Fruit fly (Drosophila melanogaster) whole organism, embryonic: Measurements from ENCODE around the gene Fdx1.

Source experiments
- Aef1 ChIP-seq: fragments of 200-800 bp; sonication (Bioruptor generic); IDR thresholded peaks from 3 replicates; pipeline ENCODE4 v1.3.6; 2022; ENCODE audit warnings: missing biosample characterization, missing genetic modification characterization
- Bteb2 ChIP-seq: fragments of 200-800 bp; sonication (Bioruptor generic); optimal IDR thresholded peaks from 2 replicates; lab custom pipeline; 2016; ENCODE audit warnings: missing biosample characterization, missing genetic modification characterization
- CG10209 ChIP-seq: fragments of 200-800 bp; sonication (Bioruptor generic); optimal IDR thresholded peaks from 3 replicates; lab custom pipeline; 2017; ENCODE audit warnings: missing biosample characterization, mild to moderate bottlenecking, missing genetic modification characterization, missing genetic modification reagents
- CG10321 ChIP-seq: fragments of 200-800 bp; sonication (Bioruptor generic); IDR thresholded peaks from 2 replicates; pipeline ENCODE4 v1.3.6; 2022; ENCODE audit warnings: missing biosample characterization, missing genetic modification characterization
- CG11456 ChIP-seq: fragments of 200-800 bp; sonication (Bioruptor generic); IDR thresholded peaks from 3 replicates; pipeline ENCODE4 v1.3.6; 2022; ENCODE audit warnings: missing biosample characterization, missing genetic modification characterization
- CG14667 ChIP-seq: fragments of 200-800 bp; sonication (Bioruptor generic); IDR thresholded peaks from 2 replicates; pipeline ENCODE4 v1.3.6; 2022; ENCODE audit warnings: missing biosample characterization, missing genetic modification characterization
- CG17385 ChIP-seq: fragments of 200-800 bp; sonication (Bioruptor generic); optimal IDR thresholded peaks from 3 replicates; lab custom pipeline; 2018; ENCODE audit warnings: missing biosample characterization, mild to moderate bottlenecking, missing genetic modification characterization
- CG1792 ChIP-seq: fragments of 200-800 bp; sonication (Bioruptor generic); optimal IDR thresholded peaks from 2 replicates; lab custom pipeline; 2016; ENCODE audit warnings: missing biosample characterization, missing genetic modification characterization
- CG34376 ChIP-seq: fragments of 200-800 bp; sonication (Bioruptor generic); optimal IDR thresholded peaks from 2 replicates; lab custom pipeline; 2018; ENCODE audit warnings: missing biosample characterization, mild to moderate bottlenecking, missing genetic modification characterization
- CG3726 ChIP-seq: fragments of 200-800 bp; sonication (Bioruptor generic); IDR thresholded peaks from 3 replicates; pipeline ENCODE4, ENCODE4 v1.3.6; 2022; ENCODE audit warnings: missing biosample characterization, missing genetic modification characterization
- CG5953 ChIP-seq: fragments of 200-800 bp; sonication (Bioruptor generic); IDR thresholded peaks from 2 replicates; pipeline ENCODE4 v1.3.6; 2022; ENCODE audit warnings: missing biosample characterization, missing genetic modification characterization
- CG7372 ChIP-seq: fragments of 200-800 bp; sonication (Bioruptor generic); IDR thresholded peaks from 2 replicates; pipeline ENCODE4 v1.3.6; 2022; ENCODE audit warnings: missing biosample characterization, missing genetic modification characterization
- CG7745 ChIP-seq: fragments of 200-800 bp; sonication (Bioruptor generic); optimal IDR thresholded peaks from 2 replicates; lab custom pipeline; 2018; ENCODE audit warnings: missing biosample characterization, mild to moderate bottlenecking, missing genetic modification characterization, moderate library complexity
- CG7786 ChIP-seq: fragments of 200-800 bp; sonication (Bioruptor generic); optimal IDR thresholded peaks from 2 replicates; lab custom pipeline; 2016; ENCODE audit warnings: missing biosample characterization, missing genetic modification characterization
- CG9876 ChIP-seq: fragments of 200-800 bp; sonication (Bioruptor generic); optimal IDR thresholded peaks from 2 replicates; lab custom pipeline; 2016; ENCODE audit warnings: missing biosample characterization, missing genetic modification characterization
- CrebB ChIP-seq: fragments of 200-800 bp; sonication (Bioruptor generic); optimal IDR thresholded peaks from 3 replicates; lab custom pipeline; 2018; ENCODE audit warnings: missing biosample characterization, mild to moderate bottlenecking, missing genetic modification characterization
- D19B ChIP-seq: fragments of 200-800 bp; sonication (Bioruptor generic); optimal IDR thresholded peaks from 2 replicates; lab custom pipeline; 2017; ENCODE audit warnings: missing biosample characterization, mild to moderate bottlenecking, missing genetic modification characterization
- Dref ChIP-seq: fragments of 200-800 bp; sonication (Bioruptor generic); IDR thresholded peaks from 2 replicates; pipeline ENCODE4 v1.3.6; 2022; ENCODE audit warnings: missing biosample characterization, missing genetic modification characterization
- ERR ChIP-seq: fragments of 200-800 bp; sonication (Bioruptor generic); optimal IDR thresholded peaks from 2 replicates; lab custom pipeline; 2016; ENCODE audit warnings: missing biosample characterization, missing genetic modification characterization
- Fer3 ChIP-seq: fragments of 200-800 bp; sonication (Bioruptor generic); optimal IDR thresholded peaks from 2 replicates; lab custom pipeline; 2018; ENCODE audit warnings: missing biosample characterization, mild to moderate bottlenecking, missing genetic modification characterization, moderate library complexity
- Hr39 ChIP-seq: fragments of >200 bp; optimal IDR thresholded peaks from 2 replicates; lab custom pipeline; 2017
- NFAT ChIP-seq: fragments of 200-800 bp; sonication (Bioruptor generic); IDR thresholded peaks from 2 replicates; pipeline ENCODE4 v1.3.6; 2022; ENCODE audit warnings: missing biosample characterization, missing genetic modification characterization
- Spps ChIP-seq: fragments of 200-800 bp; sonication (Bioruptor generic); optimal IDR thresholded peaks from 2 replicates; lab custom pipeline; 2018; ENCODE audit warnings: missing biosample characterization, mild to moderate bottlenecking, missing genetic modification characterization
- YL-1 ChIP-seq: fragments of 200-800 bp; sonication (Bioruptor generic); optimal IDR thresholded peaks from 3 replicates; lab custom pipeline; 2017; ENCODE audit warnings: missing biosample characterization, mild to moderate bottlenecking, missing genetic modification characterization
- ab ChIP-seq: fragments of 200-800 bp; sonication (Bioruptor generic); optimal IDR thresholded peaks from 2 replicates; lab custom pipeline; 2016; ENCODE audit warnings: missing biosample characterization, missing genetic modification characterization
- abd-A ChIP-seq: fragments of 200-800 bp; sonication (Bioruptor generic); optimal IDR thresholded peaks from 3 replicates; lab custom pipeline; 2019; ENCODE audit warnings: missing biosample characterization, mild to moderate bottlenecking, missing genetic modification characterization, moderate library complexity
- ato ChIP-seq: fragments of 200-800 bp; sonication (Bioruptor generic); IDR thresholded peaks from 2 replicates; pipeline ENCODE4 v1.3.6; 2022; ENCODE audit warnings: missing biosample characterization, missing genetic modification characterization; ENCODE audit not compliant: partially characterized antibody
- caup ChIP-seq: fragments of 200-800 bp; sonication (Bioruptor generic); optimal IDR thresholded peaks from 3 replicates; lab custom pipeline; 2017; ENCODE audit warnings: missing biosample characterization, mild to moderate bottlenecking, missing genetic modification characterization, moderate library complexity; ENCODE audit not compliant: severe bottlenecking
- cg ChIP-seq: fragments of 200-800 bp; sonication (Bioruptor generic); optimal IDR thresholded peaks from 3 replicates; lab custom pipeline; 2019; ENCODE audit warnings: missing biosample characterization, mild to moderate bottlenecking, missing genetic modification characterization, moderate library complexity
- cwo ChIP-seq: fragments of 200-800 bp; sonication (Bioruptor generic); optimal IDR thresholded peaks from 3 replicates; lab custom pipeline; 2017; ENCODE audit warnings: missing biosample characterization, missing genetic modification characterization, mild to moderate bottlenecking, moderate library complexity, missing genetic modification reagents
- dati ChIP-seq: fragments of 200-800 bp; sonication (Bioruptor generic); IDR thresholded peaks from 2 replicates; pipeline ENCODE4 v1.3.6; 2022; ENCODE audit warnings: missing biosample characterization, missing genetic modification characterization
- gcm2 ChIP-seq: fragments of 200-800 bp; sonication (Bioruptor generic); optimal IDR thresholded peaks from 2 replicates; lab custom pipeline; 2016; ENCODE audit warnings: missing biosample characterization, missing genetic modification characterization
- insv ChIP-seq, 2 experiments: fragments of 200-800 bp; sonication (Bioruptor generic); optimal IDR thresholded peaks; 3 replicates each; lab custom pipeline; 2016 to 2018; ENCODE audit warnings: missing biosample characterization in 2 of 2, missing genetic modification characterization in 2 of 2
- kni ChIP-seq: fragments of 200-800 bp; sonication (Bioruptor generic); optimal IDR thresholded peaks from 3 replicates; lab custom pipeline; 2017; ENCODE audit warnings: mild to moderate bottlenecking, missing biosample characterization, missing genetic modification reagents, missing genetic modification characterization
- lbe ChIP-seq: fragments of 200-800 bp; sonication (Bioruptor generic); optimal IDR thresholded peaks from 2 replicates; lab custom pipeline; 2016; ENCODE audit warnings: missing biosample characterization, mild to moderate bottlenecking, missing genetic modification characterization
- lola ChIP-seq, 3 experiments: fragments of >200 bp in 2 of 3; fragments of 200-800 bp in 1 of 3; sonication (Bioruptor generic) in 1 of 3; optimal IDR thresholded peaks; 2 replicates each; lab custom pipeline; 2017 to 2019; ENCODE audit warnings: missing biosample characterization in 3 of 3, missing genetic modification characterization in 3 of 3, mild to moderate bottlenecking in 1 of 3, moderate library complexity in 1 of 3
- nau ChIP-seq: fragments of 200-800 bp; sonication (Bioruptor generic); optimal IDR thresholded peaks from 3 replicates; lab custom pipeline; 2017; ENCODE audit warnings: missing biosample characterization, mild to moderate bottlenecking, missing genetic modification characterization, missing genetic modification reagents
- nerfin-1 ChIP-seq: fragments of 200-800 bp; sonication (Bioruptor generic); optimal IDR thresholded peaks from 3 replicates; lab custom pipeline; 2019; ENCODE audit warnings: missing biosample characterization, mild to moderate bottlenecking, missing genetic modification characterization, moderate library complexity
- org-1 ChIP-seq: fragments of 200-800 bp; sonication (Bioruptor generic); optimal IDR thresholded peaks from 2 replicates; lab custom pipeline; 2017; ENCODE audit warnings: missing biosample characterization, missing genetic modification characterization
- pfk ChIP-seq: fragments of 200-800 bp; sonication (Bioruptor generic); optimal IDR thresholded peaks from 2 replicates; lab custom pipeline; 2018; ENCODE audit warnings: missing biosample characterization, mild to moderate bottlenecking, missing genetic modification characterization, moderate library complexity
- pnt ChIP-seq: fragments of 200-800 bp; sonication (Bioruptor generic); optimal IDR thresholded peaks from 3 replicates; lab custom pipeline; 2016; ENCODE audit warnings: missing biosample characterization, missing genetic modification characterization
- sc ChIP-seq, 3 experiments: fragments of >200 bp in 2 of 3; fragments of 200-800 bp in 1 of 3; sonication (Bioruptor generic) in 1 of 3; optimal IDR thresholded peaks; 2 replicates in 2 of 3; 3 replicates in 1 of 3; lab custom pipeline; 2017; ENCODE audit warnings: mild to moderate bottlenecking in 1 of 3, missing biosample characterization in 1 of 3, missing genetic modification characterization in 1 of 3, missing genetic modification reagents in 1 of 3
- sd ChIP-seq: fragments of 200-800 bp; sonication (Bioruptor generic); optimal IDR thresholded peaks from 3 replicates; lab custom pipeline; 2018; ENCODE audit warnings: missing biosample characterization, mild to moderate bottlenecking, missing genetic modification characterization, moderate library complexity
- seq ChIP-seq: fragments of 200-800 bp; sonication (Bioruptor generic); IDR thresholded peaks from 2 replicates; pipeline ENCODE4 v1.3.6; 2022; ENCODE audit warnings: missing biosample characterization, missing genetic modification characterization
- sim ChIP-seq: fragments of 200-800 bp; sonication (Bioruptor generic); IDR thresholded peaks from 2 replicates; pipeline ENCODE4 v1.3.6; 2022; ENCODE audit warnings: missing biosample characterization, missing genetic modification characterization
- tin ChIP-seq: fragments of 200-800 bp; sonication (Bioruptor generic); optimal IDR thresholded peaks from 3 replicates; lab custom pipeline; 2016; ENCODE audit warnings: missing biosample characterization, missing genetic modification characterization
- toy ChIP-seq: fragments of 200-800 bp; sonication (Bioruptor generic); IDR thresholded peaks from 2 replicates; pipeline ENCODE4 v1.3.6; 2022; ENCODE audit warnings: missing biosample characterization, missing genetic modification characterization
- tx ChIP-seq: fragments of 200-800 bp; sonication (Bioruptor generic); optimal IDR thresholded peaks from 2 replicates; lab custom pipeline; 2016; ENCODE audit warnings: missing biosample characterization, missing genetic modification characterization
- z ChIP-seq: fragments of 200-800 bp; sonication (Bioruptor generic); IDR thresholded peaks from 3 replicates; pipeline ENCODE4 v1.3.6; 2022; ENCODE audit warnings: missing biosample characterization, missing genetic modification characterization

Gene Fdx1

dm6 chr3L:9357830-9358712 is 13.0 kb downstream of the Fdx1 start (continued):
- TF ChIP-seq caup (GFP tag; lab: Kevin White, UChicago) (peak; percentile 15), z (GFP tag; lab: Robert Waterston, UW) (no peak), seq (GFP tag; lab: Robert Waterston, UW) (no peak), Hr39 (lab: Kevin White, UChicago) (no peak), lola (GFP tag; optimal IDR thresholded peaks at IDR 0.05; lab: Kevin White, UChicago) (no peak), CG10321 (no peak), CG1792 (GFP tag; lab: Kevin White, UChicago) (no peak), CG3726 (GFP tag; lab: Robert Waterston, UW) (no peak), cwo (GFP tag; lab: Kevin White, UChicago) (peak; percentile 21), Spps (tag; lab: Kevin White, UChicago) (no peak), CG17385 (GFP tag; lab: Kevin White, UChicago) (no peak), toy (GFP tag; lab: Robert Waterston, UW) (no peak), CG7745 (no peak), cg (GFP tag; lab: Kevin White, UChicago) (peak; percentile 82), dati (GFP tag; lab: Robert Waterston, UW) (no peak), nau (no peak), org-1 (GFP tag; lab: Kevin White, UChicago) (no peak), Bteb2 (GFP tag; lab: Kevin White, UChicago) (no peak), YL-1 (GFP tag; lab: Kevin White, UChicago) (no peak), nerfin-1 (tag; lab: Kevin White, UChicago) (no peak), kni (GFP tag; lab: Kevin White, UChicago) (no peak), Aef1 (GFP tag; lab: Robert Waterston, UW) (peak; percentile 9; the same call in 1 of the 3 replicates), CG14667 (GFP tag; lab: Robert Waterston, UW) (no peak), sd (tag; lab: Kevin White, UChicago) (peak; percentile 87), insv (GFP tag; optimal IDR thresholded peaks at IDR 0.05; lab: Kevin White, UChicago) (peak in 1 of 2 experiments; percentile 88), NFAT (GFP tag; lab: Robert Waterston, UW) (no peak), lbe (peak; percentile 23), abd-A (tag; lab: Kevin White, UChicago) (no peak), CG5953 (GFP tag; lab: Robert Waterston, UW) (no peak), ato (no peak), CG10209 (GFP tag; lab: Kevin White, UChicago) (no peak), gcm2 (no peak), ab (no peak), pnt (no peak), CG11456 (GFP tag; lab: Robert Waterston, UW) (no peak), pfk (GFP tag; lab: Kevin White, UChicago) (no peak), D19B (GFP tag; lab: Kevin White, UChicago) (no peak), Fer3 (tag; lab: Kevin White, UChicago) (no peak), CG7372 (no peak), sc (optimal IDR thresholded peaks at IDR 0.05; lab: Kevin White, UChicago) (no peak), sc (GFP tag; optimal IDR thresholded peaks at IDR 0.05; lab: Kevin White, UChicago) (no peak), CG7786 (no peak), ERR (GFP tag; lab: Kevin White, UChicago) (peak; percentile 98), tx (GFP tag; lab: Kevin White, UChicago) (no peak), CG9876 (GFP tag; lab: Kevin White, UChicago) (no peak), CG34376 (GFP tag; lab: Kevin White, UChicago) (peak; percentile 58), Dref (GFP tag; lab: Robert Waterston, UW) (no peak), tin (GFP tag; lab: Kevin White, UChicago) (no peak), sim (no peak), CrebB (tag; lab: Kevin White, UChicago) (no peak)
